Fruit fly (Drosophila melanogaster) whole organism, prepupa: ENCODE results near the gene CG13008.

ENCODE experiments used
- CG11762 ChIP-seq: fragments of 200-800 bp; sonication (Bioruptor generic); optimal IDR thresholded peaks from 3 replicates; lab custom pipeline; 2016; ENCODE audit warnings: missing biosample characterization, missing genetic modification characterization; ENCODE audit not compliant: insufficient read depth
- CG3032 ChIP-seq: fragments of 200-800 bp; optimal IDR thresholded peaks from 2 replicates; lab custom pipeline; 2019; ENCODE audit warnings: missing biosample characterization, mild to moderate bottlenecking, missing genetic modification characterization, moderate library complexity
- CG34406 ChIP-seq: fragments of 200-800 bp; sonication (Bioruptor generic); optimal IDR thresholded peaks from 3 replicates; lab custom pipeline; 2016; ENCODE audit warnings: missing biosample characterization, missing genetic modification characterization
- CG6276 ChIP-seq: fragments of 200-800 bp; sonication (Bioruptor generic); optimal IDR thresholded peaks from 2 replicates; lab custom pipeline; 2017; ENCODE audit warnings: missing biosample characterization, mild to moderate bottlenecking, missing genetic modification characterization
- CG6792 ChIP-seq: fragments of 200-800 bp; sonication (Bioruptor generic); optimal IDR thresholded peaks from 3 replicates; lab custom pipeline; 2016; ENCODE audit warnings: missing biosample characterization, missing genetic modification characterization
- CG6854 ChIP-seq: fragments of 200-800 bp; sonication (Bioruptor generic); optimal IDR thresholded peaks from 2 replicates; lab custom pipeline; 2017; ENCODE audit warnings: missing biosample characterization, mild to moderate bottlenecking, missing genetic modification characterization
- fd59A ChIP-seq: fragments of 200-800 bp; sonication (Bioruptor generic); optimal IDR thresholded peaks from 2 replicates; lab custom pipeline; 2017; ENCODE audit warnings: missing biosample characterization, mild to moderate bottlenecking, missing genetic modification characterization, missing genetic modification reagents
- fd85E ChIP-seq: fragments of 200-800 bp; sonication (Bioruptor generic); optimal IDR thresholded peaks from 3 replicates; lab custom pipeline; 2016; ENCODE audit warnings: missing biosample characterization, missing genetic modification characterization

- no peak for TF ChIP-seq fd59A (GFP tag; lab: Kevin White, UChicago)
- no peak for TF ChIP-seq CG3032 (tag; lab: Kevin White, UChicago)
- no peak for TF ChIP-seq CG11762 (GFP tag; lab: Kevin White, UChicago)
- no peak for TF ChIP-seq CG6276 (GFP tag; lab: Kevin White, UChicago)
- TF ChIP-seq CG6854: no peak
- TF ChIP-seq CG6792 (GFP tag; lab: Kevin White, UChicago): no peak
- TF ChIP-seq CG34406 (GFP tag; lab: Kevin White, UChicago): no peak
- TF ChIP-seq fd85E (GFP tag; lab: Kevin White, UChicago): no peak
Measured at dm6 chrX:16683765-16684164, 27.3 kb upstream of the CG13008 start, which contains the start of gene Axs.
